Fruit fly (Drosophila melanogaster) whole organism, embryonic: ENCODE results near the gene Obp99a.

Experiments used
- Blimp-1 ChIP-seq: fragments of 200-800 bp; sonication (Bioruptor generic); optimal IDR thresholded peaks from 3 replicates; lab custom pipeline; 2018; ENCODE audit warnings: missing biosample characterization, missing genetic modification characterization, mild to moderate bottlenecking, moderate library complexity, missing genetic modification reagents
- CG10147 ChIP-seq: fragments of 200-800 bp; sonication (Bioruptor generic); optimal IDR thresholded peaks from 2 replicates; lab custom pipeline; 2019; ENCODE audit warnings: missing biosample characterization, mild to moderate bottlenecking, missing genetic modification characterization, moderate library complexity
- CG10979 ChIP-seq: fragments of 200-800 bp; sonication (Bioruptor generic); optimal IDR thresholded peaks from 2 replicates; lab custom pipeline; 2018; ENCODE audit warnings: missing biosample characterization, mild to moderate bottlenecking, missing genetic modification characterization, moderate library complexity
- CG12391 ChIP-seq: fragments of 200-800 bp; sonication (Bioruptor generic); optimal IDR thresholded peaks from 3 replicates; lab custom pipeline; 2018; ENCODE audit warnings: missing biosample characterization, mild to moderate bottlenecking, missing genetic modification characterization, moderate library complexity
- CG14050 ChIP-seq: fragments of 200-800 bp; sonication (Bioruptor generic); IDR thresholded peaks from 3 replicates; pipeline ENCODE4 v1.3.6; 2022; ENCODE audit warnings: missing biosample characterization, missing genetic modification characterization
- CG15269 ChIP-seq: fragments of 200-800 bp; sonication (Bioruptor generic); optimal IDR thresholded peaks from 2 replicates; lab custom pipeline; 2018; ENCODE audit warnings: missing biosample characterization, mild to moderate bottlenecking, missing genetic modification characterization, moderate library complexity
- CG17328 ChIP-seq: fragments of 200-800 bp; sonication (Bioruptor generic); IDR thresholded peaks from 2 replicates; pipeline ENCODE4 v1.3.6; 2022; ENCODE audit warnings: missing biosample characterization, missing genetic modification characterization
- CG17359 ChIP-seq: fragments of 200-800 bp; sonication (Bioruptor generic); optimal IDR thresholded peaks from 3 replicates; lab custom pipeline; 2018; ENCODE audit warnings: missing biosample characterization, mild to moderate bottlenecking, missing genetic modification characterization, moderate library complexity
- CG1832 ChIP-seq: fragments of 200-800 bp; sonication (Bioruptor generic); optimal IDR thresholded peaks from 2 replicates; lab custom pipeline; 2017; ENCODE audit warnings: missing biosample characterization, mild to moderate bottlenecking, missing genetic modification characterization, inconsistent platforms
- CG18599 ChIP-seq: fragments of 200-800 bp; sonication (Bioruptor generic); optimal IDR thresholded peaks from 3 replicates; lab custom pipeline; 2017; ENCODE audit warnings: missing biosample characterization, missing genetic modification characterization, mild to moderate bottlenecking, moderate library complexity, missing genetic modification reagents
- CG2712 ChIP-seq: fragments of 200-800 bp; optimal IDR thresholded peaks from 3 replicates; lab custom pipeline; 2019; ENCODE audit warnings: missing biosample characterization, mild to moderate bottlenecking, missing genetic modification characterization, moderate library complexity
- CG2875 ChIP-seq: fragments of 200-800 bp; sonication (Bioruptor generic); optimal IDR thresholded peaks from 2 replicates; lab custom pipeline; 2017; ENCODE audit warnings: missing biosample characterization, mild to moderate bottlenecking, missing genetic modification characterization, missing genetic modification reagents
- CG31441 ChIP-seq: fragments of 200-800 bp; sonication (Bioruptor generic); IDR thresholded peaks from 2 replicates; pipeline ENCODE4 v1.3.6; 2022; ENCODE audit warnings: missing biosample characterization, missing genetic modification characterization
- CG33213 ChIP-seq: fragments of 200-800 bp; sonication (Bioruptor generic); optimal IDR thresholded peaks from 3 replicates; lab custom pipeline; 2016; ENCODE audit warnings: missing biosample characterization, missing genetic modification characterization
- CG4617 ChIP-seq: fragments of 200-800 bp; sonication (Bioruptor generic); optimal IDR thresholded peaks from 3 replicates; lab custom pipeline; 2016; ENCODE audit warnings: missing biosample characterization, missing genetic modification characterization, borderline replicate concordance
- CG6689 ChIP-seq: fragments of 200-800 bp; sonication (Bioruptor generic); IDR thresholded peaks from 2 replicates; pipeline ENCODE4 v1.3.6; 2022; ENCODE audit warnings: missing biosample characterization, missing genetic modification characterization
- CG6765 ChIP-seq: fragments of 200-800 bp; sonication (Bioruptor generic); optimal IDR thresholded peaks from 3 replicates; lab custom pipeline; 2017; ENCODE audit warnings: missing biosample characterization, mild to moderate bottlenecking, missing genetic modification characterization
- CG6813 ChIP-seq: fragments of 200-800 bp; sonication (Bioruptor generic); optimal IDR thresholded peaks from 2 replicates; lab custom pipeline; 2017; ENCODE audit warnings: missing biosample characterization, missing genetic modification characterization, mild to moderate bottlenecking, moderate library complexity, missing genetic modification reagents
- CG7556 ChIP-seq: fragments of 200-800 bp; sonication (Bioruptor generic); optimal IDR thresholded peaks from 2 replicates; lab custom pipeline; 2017; ENCODE audit warnings: missing biosample characterization, mild to moderate bottlenecking, missing genetic modification characterization
- CG7839 ChIP-seq: fragments of 200-800 bp; sonication (Bioruptor generic); optimal IDR thresholded peaks from 3 replicates; lab custom pipeline; 2018; ENCODE audit warnings: missing biosample characterization, mild to moderate bottlenecking, missing genetic modification characterization, moderate library complexity
- CG8924 ChIP-seq: fragments of 200-800 bp; optimal IDR thresholded peaks from 3 replicates; lab custom pipeline; 2019; ENCODE audit warnings: missing biosample characterization, mild to moderate bottlenecking, missing genetic modification characterization, moderate library complexity
- CG9876 ChIP-seq: fragments of 200-800 bp; sonication (Bioruptor generic); optimal IDR thresholded peaks from 2 replicates; lab custom pipeline; 2016; ENCODE audit warnings: missing biosample characterization, missing genetic modification characterization
- Chrac-16 ChIP-seq: fragments of 200-800 bp; sonication (Bioruptor generic); optimal IDR thresholded peaks from 3 replicates; lab custom pipeline; 2016; ENCODE audit warnings: missing biosample characterization, missing genetic modification characterization
- CoRest ChIP-seq: fragments of 200-800 bp; sonication (Bioruptor generic); optimal IDR thresholded peaks from 3 replicates; lab custom pipeline; 2018; ENCODE audit warnings: missing biosample characterization, mild to moderate bottlenecking, missing genetic modification characterization, moderate library complexity
- Deaf1 ChIP-seq: fragments of 200-800 bp; optimal IDR thresholded peaks from 3 replicates; lab custom pipeline; 2019; ENCODE audit warnings: missing biosample characterization, mild to moderate bottlenecking, missing genetic modification characterization, moderate library complexity
- Ets65A ChIP-seq: fragments of 200-800 bp; sonication (Bioruptor generic); peaks from one replicate; lab custom pipeline; 2016; ENCODE audit warnings: missing biosample characterization, missing genetic modification characterization
- Hr39 ChIP-seq: fragments of >200 bp; optimal IDR thresholded peaks from 2 replicates; lab custom pipeline; 2017
- Med ChIP-seq: fragments of 200-800 bp; sonication (Bioruptor generic); peaks from one replicate; lab custom pipeline; 2016; ENCODE audit warnings: missing biosample characterization, missing genetic modification characterization, mild to moderate bottlenecking, inconsistent platforms, moderate library complexity
- Oli ChIP-seq: fragments of 200-800 bp; sonication (Bioruptor generic); optimal IDR thresholded peaks from 2 replicates; lab custom pipeline; 2018; ENCODE audit warnings: missing biosample characterization, mild to moderate bottlenecking, missing genetic modification characterization, moderate library complexity
- Sox102F ChIP-seq: fragments of 200-800 bp; sonication (Bioruptor generic); optimal IDR thresholded peaks from 2 replicates; lab custom pipeline; 2018; ENCODE audit warnings: missing biosample characterization, mild to moderate bottlenecking, missing genetic modification characterization, moderate library complexity
- abd-A ChIP-seq: fragments of 200-800 bp; sonication (Bioruptor generic); optimal IDR thresholded peaks from 3 replicates; lab custom pipeline; 2019; ENCODE audit warnings: missing biosample characterization, mild to moderate bottlenecking, missing genetic modification characterization, moderate library complexity
- br ChIP-seq: fragments of >200 bp; optimal IDR thresholded peaks from 2 replicates; lab custom pipeline; 2017
- bsh ChIP-seq, 2 experiments: fragments of 200-800 bp; sonication (Bioruptor generic); optimal IDR thresholded peaks; 2 replicates each; lab custom pipeline; 2017 to 2018; ENCODE audit warnings: mild to moderate bottlenecking in 2 of 2, missing biosample characterization in 2 of 2, missing genetic modification characterization in 2 of 2, moderate library complexity in 1 of 2
- dmrt99B ChIP-seq: fragments of 200-800 bp; sonication (Bioruptor generic); optimal IDR thresholded peaks from 2 replicates; lab custom pipeline; 2018; ENCODE audit warnings: missing biosample characterization, mild to moderate bottlenecking, missing genetic modification characterization, moderate library complexity
- fd96Cb ChIP-seq: fragments of 200-800 bp; sonication (Bioruptor generic); optimal IDR thresholded peaks from 2 replicates; lab custom pipeline; 2018; ENCODE audit warnings: missing biosample characterization, mild to moderate bottlenecking, missing genetic modification characterization, moderate library complexity
- grau ChIP-seq: fragments of 200-800 bp; optimal IDR thresholded peaks from 3 replicates; lab custom pipeline; 2019; ENCODE audit warnings: missing biosample characterization, mild to moderate bottlenecking, missing genetic modification characterization, moderate library complexity
- nmo ChIP-seq: fragments of 200-800 bp; sonication (Bioruptor generic); optimal IDR thresholded peaks from 2 replicates; lab custom pipeline; 2018; ENCODE audit warnings: missing biosample characterization, mild to moderate bottlenecking, missing genetic modification characterization, moderate library complexity
- oc ChIP-seq: fragments of 200-800 bp; sonication (Bioruptor generic); optimal IDR thresholded peaks from 2 replicates; lab custom pipeline; 2018; ENCODE audit warnings: missing biosample characterization, mild to moderate bottlenecking, missing genetic modification characterization, moderate library complexity
- pan ChIP-seq, 4 experiments: fragments of >200 bp in 3 of 4; fragments of 200-800 bp in 1 of 4; sonication (Bioruptor generic) in 1 of 4; optimal IDR thresholded peaks in 3 of 4; IDR thresholded peaks in 1 of 4; 2 replicates each; pipeline versions ENCODE4 v1.3.6 to Lab custom; 2017 to 2022; ENCODE audit warnings: missing biosample characterization in 2 of 4, missing genetic modification characterization in 2 of 4, mixed read lengths in 1 of 4
- phol ChIP-seq: fragments of 200-800 bp; sonication (Bioruptor generic); optimal IDR thresholded peaks from 3 replicates; lab custom pipeline; 2018; ENCODE audit warnings: missing biosample characterization, mild to moderate bottlenecking, missing genetic modification characterization, moderate library complexity
- pros ChIP-seq: fragments of 200-800 bp; sonication (Bioruptor generic); optimal IDR thresholded peaks from 3 replicates; lab custom pipeline; 2019; ENCODE audit warnings: missing biosample characterization, mild to moderate bottlenecking, missing genetic modification characterization, moderate library complexity
- row ChIP-seq: fragments of 200-800 bp; sonication (Bioruptor generic); IDR thresholded peaks from 3 replicates; pipeline ENCODE4 v1.3.6; 2022; ENCODE audit warnings: missing biosample characterization, missing genetic modification characterization
- sc ChIP-seq, 3 experiments: fragments of >200 bp in 2 of 3; fragments of 200-800 bp in 1 of 3; sonication (Bioruptor generic) in 1 of 3; optimal IDR thresholded peaks; 2 replicates in 2 of 3; 3 replicates in 1 of 3; lab custom pipeline; 2017; ENCODE audit warnings: mild to moderate bottlenecking in 1 of 3, missing biosample characterization in 1 of 3, missing genetic modification characterization in 1 of 3, missing genetic modification reagents in 1 of 3
- schlank ChIP-seq: fragments of 200-800 bp; sonication (Bioruptor generic); optimal IDR thresholded peaks from 2 replicates; lab custom pipeline; 2018; ENCODE audit warnings: missing biosample characterization, mild to moderate bottlenecking, missing genetic modification characterization
- sens ChIP-seq: fragments of 200-800 bp; sonication (Bioruptor generic); peaks from one replicate; lab custom pipeline; 2016; ENCODE audit warnings: missing biosample characterization, missing genetic modification characterization
- sisA ChIP-seq: fragments of 200-800 bp; sonication (Bioruptor generic); IDR thresholded peaks from 2 replicates; pipeline ENCODE4 v1.3.6; 2022; ENCODE audit warnings: missing biosample characterization, missing genetic modification characterization
- unpg ChIP-seq: fragments of 200-800 bp; sonication (Bioruptor generic); optimal IDR thresholded peaks from 3 replicates; lab custom pipeline; 2018; ENCODE audit warnings: missing biosample characterization, mild to moderate bottlenecking, missing genetic modification characterization, moderate library complexity

Obp99a gene

dm6 chr3R:29704557-29704956 lies 33.1 kb downstream of the Obp99a start (continued):
- TF ChIP-seq CG6813 (GFP tag; lab: Kevin White, UChicago), result no peak
- no peak for TF ChIP-seq CG2875
- TF ChIP-seq pros, result no peak
- no peak for TF ChIP-seq CG1832 (GFP tag; lab: Kevin White, UChicago)
- TF ChIP-seq Med, result no peak
- TF ChIP-seq schlank, result no peak

DNA sequence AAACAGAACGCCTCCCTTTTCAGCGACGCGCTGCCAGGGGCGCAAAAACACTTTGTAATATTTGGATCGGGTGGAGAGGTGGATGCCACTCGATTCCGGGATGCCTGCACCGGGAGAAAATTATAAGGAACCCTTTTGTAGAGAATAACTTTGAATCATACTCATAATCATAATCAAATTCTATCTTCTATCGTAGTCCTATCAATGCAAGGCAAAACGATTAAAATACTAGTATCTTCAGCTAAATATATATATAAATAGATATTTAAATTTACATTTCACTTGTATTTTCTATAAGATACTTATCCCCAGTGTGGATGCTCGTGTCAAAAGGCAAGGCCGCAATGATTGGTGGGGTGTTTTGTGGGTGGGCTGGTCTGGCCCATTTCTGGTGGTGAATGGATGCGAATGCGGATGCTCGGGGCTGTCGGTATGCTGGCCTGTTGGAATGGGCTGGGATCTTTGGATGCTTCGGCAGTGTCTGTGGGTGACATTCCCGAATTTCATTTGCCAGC lies 34.4 kb downstream of the Obp99a start:
- TF ChIP-seq phol (tag; lab: Kevin White, UChicago), result peak; percentile 12
- TF ChIP-seq pan (optimal IDR thresholded peaks at IDR 0.05; lab: Kevin White, UChicago), result no peak
- no peak for TF ChIP-seq pan (GFP tag; optimal IDR thresholded peaks at IDR 0.05 in 1 of 2, IDR thresholded peaks at IDR 0.05 in 1 of 2)
- TF ChIP-seq CG17359 (tag; lab: Kevin White, UChicago), result peak; percentile 5
- TF ChIP-seq CG8924, result no peak
- 0 out of 2 replicates have a peak, but pooled peaks have one; percentile 7 for TF ChIP-seq CG17328
- TF ChIP-seq CG14050 (GFP tag; lab: Robert Waterston, UW), result no peak
- peak; percentile 23 for TF ChIP-seq CG10979 (tag; lab: Kevin White, UChicago)
- peak; percentile 18 for TF ChIP-seq CG12391 (tag; lab: Kevin White, UChicago)
- TF ChIP-seq fd96Cb (tag; lab: Kevin White, UChicago), result no peak
- no peak for TF ChIP-seq CG6689 (GFP tag; lab: Robert Waterston, UW)
- TF ChIP-seq CG7556 (GFP tag; lab: Kevin White, UChicago), result peak; percentile 31
- TF ChIP-seq abd-A (tag; lab: Kevin White, UChicago), result no peak
- TF ChIP-seq Oli, result peak; percentile 22
- TF ChIP-seq CG6765 (GFP tag; lab: Kevin White, UChicago), result no peak
- TF ChIP-seq CG2712 (tag; lab: Kevin White, UChicago), result peak; percentile 20
- TF ChIP-seq CG15269 (tag; lab: Kevin White, UChicago), result peak; percentile 1
- no peak for TF ChIP-seq Hr39 (lab: Kevin White, UChicago)
- TF ChIP-seq bsh (GFP tag; optimal IDR thresholded peaks at IDR 0.05; lab: Kevin White, UChicago), result peak in 1 of 2 experiments; percentile 51
- peak; percentile 0 for TF ChIP-seq CoRest (tag; lab: Kevin White, UChicago)
- peak; percentile 30 for TF ChIP-seq Ets65A (GFP tag; lab: Kevin White, UChicago)
- peak; percentile 65 for TF ChIP-seq dmrt99B (tag; lab: Kevin White, UChicago)
- TF ChIP-seq Blimp-1, result peak; percentile 31
- TF ChIP-seq nmo (GFP tag; lab: Kevin White, UChicago), result peak; percentile 6
- peak; percentile 25 for TF ChIP-seq sens (GFP tag; lab: Kevin White, UChicago)
- TF ChIP-seq unpg, result peak; percentile 17
- TF ChIP-seq CG31441, result peak; percentile 46
- no peak for TF ChIP-seq br (lab: Kevin White, UChicago)
- TF ChIP-seq CG33213 (GFP tag; lab: Kevin White, UChicago), result no peak
- peak; percentile 12 for TF ChIP-seq CG7839 (tag; lab: Kevin White, UChicago)
- TF ChIP-seq CG18599 (GFP tag; lab: Kevin White, UChicago), result peak; percentile 31
- TF ChIP-seq grau, result peak; percentile 14
- TF ChIP-seq sisA (GFP tag; lab: Robert Waterston, UW), result peak; percentile 37; the same call in 1 of the 2 replicates
- peak; percentile 44 for TF ChIP-seq Sox102F (GFP tag; lab: Kevin White, UChicago)
- no peak for TF ChIP-seq sc (optimal IDR thresholded peaks at IDR 0.05; lab: Kevin White, UChicago)
- no peak for TF ChIP-seq sc (GFP tag; optimal IDR thresholded peaks at IDR 0.05; lab: Kevin White, UChicago)
- no peak for TF ChIP-seq oc (tag; lab: Kevin White, UChicago)
- TF ChIP-seq CG9876, result no peak
- no peak for TF ChIP-seq CG10147 (GFP tag; lab: Kevin White, UChicago)
- peak; percentile 60 for TF ChIP-seq row (GFP tag; lab: Robert Waterston, UW)
- no peak for TF ChIP-seq CG4617 (GFP tag; lab: Kevin White, UChicago)
- TF ChIP-seq Chrac-16 (GFP tag; lab: Kevin White, UChicago), result no peak
- peak; percentile 22 for TF ChIP-seq Deaf1 (tag; lab: Kevin White, UChicago)
